Worm (Caenorhabditis elegans) whole organism, midembryonic: ENCODE results near the gene K07C5.13.

Source experiments
- T22C8.4 ChIP-seq: fragments of 200-800 bp; sonication (Bioruptor generic); IDR thresholded peaks from 2 replicates; pipeline ENCODE4 v1.3.6; 2022; ENCODE audit warnings: missing genetic modification characterization, missing compliant biosample characterization
- cog-1 ChIP-seq: sonication (generic microtip); optimal IDR thresholded peaks from 2 replicates; lab custom pipeline; 2016; ENCODE audit warnings: missing genetic modification characterization, missing compliant biosample characterization
- ztf-29 ChIP-seq: fragments of 200-800 bp; sonication (Bioruptor generic); IDR thresholded peaks from 2 replicates; pipeline ENCODE4 v1.3.6; 2022; ENCODE audit warnings: missing genetic modification reagents, missing genetic modification characterization, missing compliant biosample characterization

ce11 chrV:10342904-10343303, 1.0 kb downstream of the K07C5.13 start, which contains the start of gene K07C5.3:
- no peak for TF ChIP-seq ztf-29
- TF ChIP-seq T22C8.4 (GFP tag; lab: Robert Waterston, UW) = no peak
- TF ChIP-seq cog-1 (tag; lab: Kevin White, UChicago) = no peak
